Fruit fly (Drosophila melanogaster): ENCODE measurements around the gene Fcp3C.

dm6 chrX:3135620-3136019 is 38.7 kb downstream of the Fcp3C start:
- TF ChIP-seq usp (GFP tag; optimal IDR thresholded peaks at IDR 0.05) (no peak), CG9705 (GFP tag; optimal IDR thresholded peaks at IDR 0.05) (no peak)
